Worm (Caenorhabditis elegans) whole organism, early embryonic: Measurements from ENCODE around the gene R07B1.13.

Experiments used
- ama-1 ChIP-seq: fragments of 150-350 bp; optimal IDR thresholded peaks from 2 replicates; lab custom pipeline; 2014
- flt-1 ChIP-seq: fragments of 200-800 bp; sonication (Bioruptor generic); IDR thresholded peaks from 2 replicates; pipeline ENCODE4 v1.3.6; 2022; ENCODE audit warnings: missing genetic modification characterization, missing compliant biosample characterization
- hmg-4 ChIP-seq: fragments of 200-800 bp; sonication (Bioruptor generic); optimal IDR thresholded peaks from 2 replicates; lab custom pipeline; 2018; ENCODE audit warnings: mild to moderate bottlenecking, missing genetic modification characterization, missing compliant biosample characterization
- sea-1 ChIP-seq: fragments of 200-800 bp; sonication (Bioruptor generic); conservative IDR thresholded peaks from 2 replicates; pipeline ENCODE4 v1.3.6; 2022; ENCODE audit warnings: missing genetic modification characterization, missing compliant biosample characterization

DNA sequence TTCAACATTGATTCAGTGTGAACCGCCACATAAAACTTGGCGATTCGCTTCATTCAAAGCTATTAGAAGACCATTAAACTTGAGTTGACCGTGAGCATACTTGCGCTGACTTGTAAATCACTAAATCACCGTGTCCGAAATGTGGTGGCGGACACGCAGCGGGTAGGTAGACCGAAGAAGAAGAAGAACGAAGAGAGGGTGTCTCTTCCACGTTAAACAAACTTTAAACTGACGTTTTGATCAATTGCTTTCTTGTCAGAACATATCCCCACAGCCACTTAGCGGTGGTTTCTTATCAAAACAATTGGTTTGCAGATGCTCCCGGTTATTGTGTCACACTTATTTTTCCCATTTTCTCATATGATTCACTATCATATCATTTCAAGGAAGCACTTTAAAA, 26.1 kb upstream of the R07B1.13 start:
- TF ChIP-seq hmg-4 (GFP tag; lab: Kevin White, UChicago): no peak
- TF ChIP-seq ama-1 (lab: Kevin White, UChicago): no peak
- no peak for TF ChIP-seq flt-1 (GFP tag; lab: Robert Waterston, UW)
- TF ChIP-seq sea-1 (GFP tag; lab: Robert Waterston, UW): no peak
